Fruit fly (Drosophila melanogaster) whole organism, embryonic: Measurements from ENCODE around the gene Surf1.

Source experiments
- Atf3 ChIP-seq: fragments of 200-800 bp; sonication (Bioruptor generic); optimal IDR thresholded peaks from 3 replicates; lab custom pipeline; 2016; ENCODE audit warnings: missing biosample characterization, missing genetic modification characterization
- BtbVII ChIP-seq: fragments of 200-800 bp; sonication (Bioruptor generic); optimal IDR thresholded peaks from 3 replicates; lab custom pipeline; 2017; ENCODE audit warnings: missing biosample characterization, mild to moderate bottlenecking, missing genetic modification characterization
- Bteb2 ChIP-seq: fragments of 200-800 bp; sonication (Bioruptor generic); optimal IDR thresholded peaks from 2 replicates; lab custom pipeline; 2016; ENCODE audit warnings: missing biosample characterization, missing genetic modification characterization
- C15 ChIP-seq: fragments of 200-800 bp; sonication (Bioruptor generic); IDR thresholded peaks from 3 replicates; pipeline ENCODE4 v1.3.6; 2022; ENCODE audit warnings: missing biosample characterization, missing genetic modification characterization
- CG10209 ChIP-seq: fragments of 200-800 bp; sonication (Bioruptor generic); optimal IDR thresholded peaks from 3 replicates; lab custom pipeline; 2017; ENCODE audit warnings: missing biosample characterization, mild to moderate bottlenecking, missing genetic modification characterization, missing genetic modification reagents
- CG10565 ChIP-seq: fragments of 200-800 bp; sonication (Bioruptor generic); optimal IDR thresholded peaks from 3 replicates; lab custom pipeline; 2016; ENCODE audit warnings: missing biosample characterization, mild to moderate bottlenecking, missing genetic modification characterization
- CG11093 ChIP-seq: fragments of 200-800 bp; sonication (Bioruptor generic); IDR thresholded peaks from 3 replicates; pipeline ENCODE4 v1.3.6; 2022; ENCODE audit warnings: missing biosample characterization, missing genetic modification characterization
- CG13775 ChIP-seq: fragments of 200-800 bp; sonication (Bioruptor generic); optimal IDR thresholded peaks from 3 replicates; lab custom pipeline; 2017; ENCODE audit warnings: missing biosample characterization, mild to moderate bottlenecking, missing genetic modification characterization
- CG14441 ChIP-seq: fragments of 200-800 bp; sonication (Bioruptor generic); IDR thresholded peaks from 2 replicates; pipeline ENCODE4 v1.3.6; 2022; ENCODE audit warnings: missing biosample characterization, missing genetic modification characterization
- CG14667 ChIP-seq: fragments of 200-800 bp; sonication (Bioruptor generic); IDR thresholded peaks from 2 replicates; pipeline ENCODE4 v1.3.6; 2022; ENCODE audit warnings: missing biosample characterization, missing genetic modification characterization
- CG15011 ChIP-seq: fragments of 200-800 bp; sonication (Bioruptor generic); optimal IDR thresholded peaks from 3 replicates; lab custom pipeline; 2018; ENCODE audit warnings: missing biosample characterization, mild to moderate bottlenecking, missing genetic modification characterization
- CG17568 ChIP-seq: fragments of 200-800 bp; sonication (Bioruptor generic); optimal IDR thresholded peaks from 2 replicates; lab custom pipeline; 2018; ENCODE audit warnings: missing biosample characterization, mild to moderate bottlenecking, missing genetic modification characterization, moderate library complexity
- CG18476 ChIP-seq: fragments of 200-800 bp; sonication (Bioruptor generic); optimal IDR thresholded peaks from 2 replicates; lab custom pipeline; 2016; ENCODE audit warnings: missing biosample characterization, mild to moderate bottlenecking, missing genetic modification characterization
- CG30431 ChIP-seq: fragments of 200-800 bp; sonication (Bioruptor generic); optimal IDR thresholded peaks from 2 replicates; lab custom pipeline; 2017; ENCODE audit warnings: missing biosample characterization, missing genetic modification characterization
- CG31388 ChIP-seq: fragments of 200-800 bp; sonication (Bioruptor generic); optimal IDR thresholded peaks from 2 replicates; lab custom pipeline; 2016; ENCODE audit warnings: missing biosample characterization, missing genetic modification characterization
- CG32767 ChIP-seq: fragments of 200-800 bp; sonication (Bioruptor generic); IDR thresholded peaks from 2 replicates; pipeline ENCODE4 v1.3.6; 2022; ENCODE audit warnings: missing biosample characterization, missing genetic modification characterization
- CG32772 ChIP-seq: fragments of 200-800 bp; sonication (Bioruptor generic); IDR thresholded peaks from 2 replicates; pipeline ENCODE4 v1.3.6; 2022; ENCODE audit warnings: missing biosample characterization, missing genetic modification characterization
- CG3281 ChIP-seq: fragments of 200-800 bp; sonication (Bioruptor generic); optimal IDR thresholded peaks from 3 replicates; lab custom pipeline; 2017; ENCODE audit warnings: missing biosample characterization, mild to moderate bottlenecking, missing genetic modification characterization
- CG6813 ChIP-seq: fragments of 200-800 bp; sonication (Bioruptor generic); optimal IDR thresholded peaks from 2 replicates; lab custom pipeline; 2017; ENCODE audit warnings: missing biosample characterization, missing genetic modification characterization, mild to moderate bottlenecking, moderate library complexity, missing genetic modification reagents
- CG7357 ChIP-seq: fragments of 200-800 bp; sonication (Bioruptor generic); IDR thresholded peaks from 3 replicates; pipeline ENCODE4 v1.3.6; 2022; ENCODE audit warnings: missing biosample characterization, missing genetic modification characterization
- CG7987 ChIP-seq: fragments of 200-800 bp; sonication (Bioruptor generic); optimal IDR thresholded peaks from 2 replicates; lab custom pipeline; 2018; ENCODE audit warnings: missing biosample characterization, mild to moderate bottlenecking, missing genetic modification characterization, moderate library complexity
- CG8388 ChIP-seq: fragments of 200-800 bp; sonication (Bioruptor generic); optimal IDR thresholded peaks from 2 replicates; lab custom pipeline; 2019; ENCODE audit warnings: missing biosample characterization, mild to moderate bottlenecking, missing genetic modification characterization, moderate library complexity
- D19A ChIP-seq: fragments of 200-800 bp; optimal IDR thresholded peaks from 3 replicates; lab custom pipeline; 2019; ENCODE audit warnings: missing biosample characterization, mild to moderate bottlenecking, missing genetic modification characterization, moderate library complexity
- Ets97D ChIP-seq: fragments of 200-800 bp; sonication (Bioruptor generic); optimal IDR thresholded peaks from 3 replicates; lab custom pipeline; 2016; ENCODE audit warnings: missing biosample characterization, missing genetic modification characterization
- HLH54F ChIP-seq: fragments of 200-800 bp; sonication (Bioruptor generic); optimal IDR thresholded peaks from 3 replicates; lab custom pipeline; 2016; ENCODE audit warnings: missing biosample characterization, missing genetic modification characterization
- Lhr ChIP-seq: fragments of 200-800 bp; sonication (Bioruptor generic); optimal IDR thresholded peaks from 3 replicates; lab custom pipeline; 2017; ENCODE audit warnings: mild to moderate bottlenecking, missing biosample characterization, missing genetic modification reagents, missing genetic modification characterization
- MESR4 ChIP-seq: fragments of 200-800 bp; sonication (Bioruptor generic); optimal IDR thresholded peaks from 2 replicates; lab custom pipeline; 2018; ENCODE audit warnings: missing biosample characterization, mild to moderate bottlenecking, missing genetic modification characterization, moderate library complexity
- MTF-1 ChIP-seq: fragments of 200-800 bp; sonication (Bioruptor generic); optimal IDR thresholded peaks from 2 replicates; lab custom pipeline; 2018; ENCODE audit warnings: missing biosample characterization, mild to moderate bottlenecking, missing genetic modification characterization, borderline replicate concordance
- Myb ChIP-seq: fragments of 200-800 bp; sonication (Bioruptor generic); optimal IDR thresholded peaks from 2 replicates; lab custom pipeline; 2016; ENCODE audit warnings: missing biosample characterization, missing genetic modification characterization
- NFAT ChIP-seq: fragments of 200-800 bp; sonication (Bioruptor generic); IDR thresholded peaks from 2 replicates; pipeline ENCODE4 v1.3.6; 2022; ENCODE audit warnings: missing biosample characterization, missing genetic modification characterization
- Nf-YA ChIP-seq: fragments of 200-800 bp; sonication (Bioruptor generic); IDR thresholded peaks from 2 replicates; pipeline ENCODE4 v1.3.6; 2022; ENCODE audit warnings: missing biosample characterization, missing genetic modification characterization
- Rx ChIP-seq: fragments of 200-800 bp; sonication (Bioruptor generic); IDR thresholded peaks from 2 replicates; pipeline ENCODE4 v1.3.6; 2022; ENCODE audit warnings: missing biosample characterization, missing genetic modification characterization
- TFAM ChIP-seq: fragments of 200-800 bp; sonication (Bioruptor generic); optimal IDR thresholded peaks from 2 replicates; lab custom pipeline; 2017; ENCODE audit warnings: missing biosample characterization, missing genetic modification characterization, inconsistent platforms
- Vsx1 ChIP-seq: fragments of 200-800 bp; sonication (Bioruptor generic); optimal IDR thresholded peaks from 2 replicates; lab custom pipeline; 2017; ENCODE audit warnings: missing biosample characterization, mild to moderate bottlenecking, missing genetic modification characterization, missing genetic modification reagents
- ase ChIP-seq: fragments of 200-800 bp; sonication (Bioruptor generic); IDR thresholded peaks from 3 replicates; pipeline ENCODE4 v1.3.6; 2022; ENCODE audit warnings: missing biosample characterization, missing genetic modification characterization
- az2 ChIP-seq: fragments of 200-800 bp; sonication (Bioruptor generic); optimal IDR thresholded peaks from 3 replicates; lab custom pipeline; 2016; ENCODE audit warnings: missing biosample characterization, missing genetic modification characterization
- bbx ChIP-seq: fragments of 200-800 bp; sonication (Bioruptor generic); IDR thresholded peaks from 2 replicates; pipeline ENCODE4 v1.3.6; 2022; ENCODE audit warnings: missing biosample characterization, missing genetic modification characterization; ENCODE audit not compliant: partially characterized antibody
- bowl ChIP-seq: fragments of 200-800 bp; sonication (Bioruptor generic); IDR thresholded peaks from 2 replicates; pipeline ENCODE4 v1.3.6; 2022; ENCODE audit warnings: missing biosample characterization, missing genetic modification characterization
- cg ChIP-seq: fragments of 200-800 bp; sonication (Bioruptor generic); optimal IDR thresholded peaks from 3 replicates; lab custom pipeline; 2019; ENCODE audit warnings: missing biosample characterization, mild to moderate bottlenecking, missing genetic modification characterization, moderate library complexity
- ci ChIP-seq: fragments of 200-800 bp; sonication (Bioruptor generic); IDR thresholded peaks from 3 replicates; pipeline ENCODE4 v1.3.6; 2022; ENCODE audit warnings: missing biosample characterization, missing genetic modification characterization
- fd102C ChIP-seq: fragments of 200-800 bp; sonication (Bioruptor generic); optimal IDR thresholded peaks from 2 replicates; lab custom pipeline; 2018; ENCODE audit warnings: missing biosample characterization, mild to moderate bottlenecking, missing genetic modification characterization, moderate library complexity
- fd64A ChIP-seq: fragments of 200-800 bp; sonication (Bioruptor generic); optimal IDR thresholded peaks from 3 replicates; lab custom pipeline; 2018; ENCODE audit warnings: missing biosample characterization, mild to moderate bottlenecking, missing genetic modification characterization
- nerfin-1 ChIP-seq: fragments of 200-800 bp; sonication (Bioruptor generic); optimal IDR thresholded peaks from 3 replicates; lab custom pipeline; 2019; ENCODE audit warnings: missing biosample characterization, mild to moderate bottlenecking, missing genetic modification characterization, moderate library complexity
- org-1 ChIP-seq: fragments of 200-800 bp; sonication (Bioruptor generic); optimal IDR thresholded peaks from 2 replicates; lab custom pipeline; 2017; ENCODE audit warnings: missing biosample characterization, missing genetic modification characterization
- pita ChIP-seq: fragments of 200-800 bp; sonication (Bioruptor generic); optimal IDR thresholded peaks from 2 replicates; lab custom pipeline; 2017; ENCODE audit warnings: missing biosample characterization, mild to moderate bottlenecking, missing genetic modification characterization
- sens ChIP-seq: fragments of 200-800 bp; sonication (Bioruptor generic); peaks from one replicate; lab custom pipeline; 2016; ENCODE audit warnings: missing biosample characterization, missing genetic modification characterization
- sisA ChIP-seq: fragments of 200-800 bp; sonication (Bioruptor generic); IDR thresholded peaks from 2 replicates; pipeline ENCODE4 v1.3.6; 2022; ENCODE audit warnings: missing biosample characterization, missing genetic modification characterization
- so ChIP-seq: fragments of 200-800 bp; sonication (Bioruptor generic); IDR thresholded peaks from 3 replicates; pipeline ENCODE4 v1.3.6; 2022; ENCODE audit warnings: missing biosample characterization, missing genetic modification characterization
- trh ChIP-seq: fragments of 200-800 bp; sonication (Bioruptor generic); optimal IDR thresholded peaks from 2 replicates; lab custom pipeline; 2016; ENCODE audit warnings: missing biosample characterization, missing genetic modification characterization
- ttk ChIP-seq: fragments of 200-800 bp; sonication (Bioruptor generic); IDR thresholded peaks from 2 replicates; pipeline ENCODE4 v2.1.2; 2022; ENCODE audit warnings: missing biosample characterization, missing genetic modification characterization

Surf1 gene

dm6 chr3L:6968961-6969814 lies 11.0 kb downstream of the Surf1 start, which contains the start of the genes Mis12 and CG9953:
TSS of gene Mis12 (minus strand) at chr3L:6969048.
TSS of gene CG9953 (plus strand) at chr3L:6969658.
- TF ChIP-seq CG10565 (no peak), MTF-1 (GFP tag; lab: Kevin White, UChicago) (no peak), bbx (no peak), org-1 (GFP tag; lab: Kevin White, UChicago) (no peak), CG3281 (GFP tag; lab: Kevin White, UChicago) (no peak), CG32772 (GFP tag; lab: Robert Waterston, UW) (peak; percentile 37; the same call in 1 of the 2 replicates), cg (no peak), CG11093 (GFP tag; lab: Robert Waterston, UW) (no peak), az2 (GFP tag; lab: Kevin White, UChicago) (peak; percentile 55), C15 (GFP tag; lab: Robert Waterston, UW) (no peak), Lhr (GFP tag; lab: Kevin White, UChicago) (no peak), Atf3 (no peak), trh (no peak), CG13775 (GFP tag; lab: Kevin White, UChicago) (peak; percentile 70), CG15011 (GFP tag; lab: Kevin White, UChicago) (no peak), ase (GFP tag; lab: Robert Waterston, UW) (peak; percentile 48; the same call in 1 of the 3 replicates), CG10209 (GFP tag; lab: Kevin White, UChicago) (peak; percentile 32), ttk (peak; percentile 62), CG30431 (GFP tag; lab: Kevin White, UChicago) (no peak), CG18476 (no peak), sens (GFP tag; lab: Kevin White, UChicago) (peak; percentile 82), CG14441 (no peak), NFAT (GFP tag; lab: Robert Waterston, UW) (no peak), Nf-YA (GFP tag; lab: Robert Waterston, UW) (no peak), BtbVII (GFP tag; lab: Kevin White, UChicago) (no peak), TFAM (GFP tag; lab: Kevin White, UChicago) (no peak), Vsx1 (no peak), D19A (no peak), HLH54F (GFP tag; lab: Kevin White, UChicago) (no peak), pita (GFP tag; lab: Kevin White, UChicago) (no peak), CG8388 (GFP tag; lab: Kevin White, UChicago) (no peak), CG7987 (GFP tag; lab: Kevin White, UChicago) (no peak), Bteb2 (GFP tag; lab: Kevin White, UChicago) (peak; percentile 10), Myb (no peak), Ets97D (GFP tag; lab: Kevin White, UChicago) (no peak), CG32767 (GFP tag; lab: Robert Waterston, UW) (0 out of 2 replicates have a peak, but pooled peaks have one; percentile 49), sisA (GFP tag; lab: Robert Waterston, UW) (no peak), nerfin-1 (no peak), CG7357 (GFP tag; lab: Robert Waterston, UW) (no peak), ci (GFP tag; lab: Robert Waterston, UW) (no peak), CG31388 (GFP tag; lab: Kevin White, UChicago) (no peak), MESR4 (GFP tag; lab: Kevin White, UChicago) (peak; percentile 9), CG17568 (GFP tag; lab: Kevin White, UChicago) (no peak), bowl (GFP tag; lab: Robert Waterston, UW) (no peak), CG14667 (GFP tag; lab: Robert Waterston, UW) (no peak), fd102C (no peak), CG6813 (GFP tag; lab: Kevin White, UChicago) (no peak), so (GFP tag; lab: Robert Waterston, UW) (no peak), Rx (no peak), fd64A (GFP tag; lab: Kevin White, UChicago) (no peak)
